Worm (Caenorhabditis elegans): ENCODE results near the gene Y57E12AL.1.

ce11 chrV:7036475-7036874 lies 23.9 kb upstream of the Y57E12AL.1 start, which contains the start of gene twk-11:
- no peak for TF ChIP-seq egl-27 (tag; optimal IDR thresholded peaks at IDR 0.05)
- no peak for TF ChIP-seq nhr-47 (tag; optimal IDR thresholded peaks at IDR 0.05)
- no peak for TF ChIP-seq lir-3 (tag; optimal IDR thresholded peaks at IDR 0.05; ENCODE audit: poor library complexity)
- TF ChIP-seq tlp-1 (tag; optimal IDR thresholded peaks at IDR 0.05), result no peak
- TF ChIP-seq vab-15 (tag; optimal IDR thresholded peaks at IDR 0.05), result no peak
- TF ChIP-seq ceh-63 (GFP tag; optimal IDR thresholded peaks at IDR 0.05), result no peak
- TF ChIP-seq unc-62 (GFP tag; optimal IDR thresholded peaks at IDR 0.05), result no peak
- TF ChIP-seq ama-1 (optimal IDR thresholded peaks at IDR 0.05), result no peak
- TF ChIP-seq lin-15B (tag; optimal IDR thresholded peaks at IDR 0.05), result no peak
- TF ChIP-seq pag-3 (tag; optimal IDR thresholded peaks at IDR 0.05; ENCODE audit: borderline replicate concordance, insufficient read depth), result no peak
- no peak for TF ChIP-seq aly-2 (tag; optimal IDR thresholded peaks at IDR 0.05)
- TF ChIP-seq dpl-1 (GFP tag; optimal IDR thresholded peaks at IDR 0.05), result no peak
- TF ChIP-seq unc-130 (tag; optimal IDR thresholded peaks at IDR 0.05), result no peak
